Fruit fly (Drosophila melanogaster): ENCODE measurements around the gene Gr61a.
"Not testable (repeated sequence)": the region's sequence is repeated elsewhere in the genome, so short reads cannot be mapped to it uniquely, and the experiment has no call there.

Gene Gr61a

dm6 chr3L:851061-851460 lies 9.8 kb downstream of the Gr61a start, which contains the start of gene Dci:
Gene Dci (plus strand): TSS chr3L:851346.
- TF ChIP-seq Dll (optimal IDR thresholded peaks at IDR 0.05), result no peak
- no peak for TF ChIP-seq CG8478 (optimal IDR thresholded peaks at IDR 0.05)
- TF ChIP-seq psq (optimal IDR thresholded peaks at IDR 0.05), result no peak
- no peak for TF ChIP-seq EcR (GFP tag; optimal IDR thresholded peaks at IDR 0.05)
- no peak for TF ChIP-seq usp (GFP tag; optimal IDR thresholded peaks at IDR 0.05)
- TF ChIP-seq pan (optimal IDR thresholded peaks at IDR 0.05), result no peak

dm6 chr3L:852267-852666 lies 11.0 kb downstream of the Gr61a start:
- TF ChIP-seq Dll (optimal IDR thresholded peaks at IDR 0.05) (no peak), pan (optimal IDR thresholded peaks at IDR 0.05) (no peak), psq (optimal IDR thresholded peaks at IDR 0.05) (no peak)

dm6 chr3L:857063-858015 lies 16.1 kb downstream of the Gr61a start, which contains the start of gene dpr20:
Gene dpr20 (minus strand): TSS chr3L:857248.
- TF ChIP-seq Dll (optimal IDR thresholded peaks at IDR 0.05), result no peak
- TF ChIP-seq pan (optimal IDR thresholded peaks at IDR 0.05), result no peak
- no peak for TF ChIP-seq usp (GFP tag; optimal IDR thresholded peaks at IDR 0.05)
- TF ChIP-seq EcR (GFP tag; optimal IDR thresholded peaks at IDR 0.05), result no peak
- TF ChIP-seq psq (optimal IDR thresholded peaks at IDR 0.05), result no peak
- TF ChIP-seq CG8478 (optimal IDR thresholded peaks at IDR 0.05), result no peak

- not testable (repeated sequence) for TF ChIP-seq Dll, CG8478, psq (optimal IDR thresholded peaks at IDR 0.05)
Observed at dm6 chr3L:865096-865495, 23.8 kb downstream of the Gr61a start, which contains the start of gene CG12502. Gene CG12502 (plus strand): TSS chr3L:865396.

- TF ChIP-seq psq (optimal IDR thresholded peaks at IDR 0.05), result no peak
- no peak for TF ChIP-seq usp (GFP tag; optimal IDR thresholded peaks at IDR 0.05)
- TF ChIP-seq EcR (GFP tag; optimal IDR thresholded peaks at IDR 0.05), result no peak
- TF ChIP-seq Dll (optimal IDR thresholded peaks at IDR 0.05), result no peak
- no peak for TF ChIP-seq pan (optimal IDR thresholded peaks at IDR 0.05)
- TF ChIP-seq CG8478 (optimal IDR thresholded peaks at IDR 0.05), result no peak
Observed at dm6 chr3L:868800-869199, 27.5 kb downstream of the Gr61a start.

- TF ChIP-seq Dll (optimal IDR thresholded peaks at IDR 0.05) (no peak), EcR (GFP tag; optimal IDR thresholded peaks at IDR 0.05) (no peak), usp (GFP tag; optimal IDR thresholded peaks at IDR 0.05) (no peak), pan (optimal IDR thresholded peaks at IDR 0.05) (no peak), psq (optimal IDR thresholded peaks at IDR 0.05) (no peak), CG8478 (optimal IDR thresholded peaks at IDR 0.05) (no peak)
Observed at dm6 chr3L:871713-872112, 30.5 kb downstream of the Gr61a start, which contains the start of gene Usp10. Gene Usp10 (plus strand): TSS chr3L:871899.

dm6 chr3L:872389-872972 lies 31.2 kb downstream of the Gr61a start:
- TF ChIP-seq CG8478 (optimal IDR thresholded peaks at IDR 0.05) (no peak), EcR (GFP tag; optimal IDR thresholded peaks at IDR 0.05) (no peak)

- TF ChIP-seq pan (optimal IDR thresholded peaks at IDR 0.05) (no peak), Dll (optimal IDR thresholded peaks at IDR 0.05) (no peak), psq (optimal IDR thresholded peaks at IDR 0.05) (no peak), CG8478 (optimal IDR thresholded peaks at IDR 0.05) (no peak), EcR (GFP tag; optimal IDR thresholded peaks at IDR 0.05) (no peak), usp (GFP tag; optimal IDR thresholded peaks at IDR 0.05) (no peak)
Observed at dm6 chr3L:875416-876011, 34.3 kb downstream of the Gr61a start.

- TF ChIP-seq psq (optimal IDR thresholded peaks at IDR 0.05), result no peak
- no peak for TF ChIP-seq pan (optimal IDR thresholded peaks at IDR 0.05)
- no peak for TF ChIP-seq EcR (GFP tag; optimal IDR thresholded peaks at IDR 0.05)
- no peak for TF ChIP-seq Dll (optimal IDR thresholded peaks at IDR 0.05)
- TF ChIP-seq usp (GFP tag; optimal IDR thresholded peaks at IDR 0.05), result no peak
- TF ChIP-seq CG8478 (optimal IDR thresholded peaks at IDR 0.05), result no peak
Observed at dm6 chr3L:876087-876486, 34.8 kb downstream of the Gr61a start.

- no peak for TF ChIP-seq CG8478 (optimal IDR thresholded peaks at IDR 0.05)
- no peak for TF ChIP-seq EcR (GFP tag; optimal IDR thresholded peaks at IDR 0.05)
- no peak for TF ChIP-seq usp (GFP tag; optimal IDR thresholded peaks at IDR 0.05)
- TF ChIP-seq pan (optimal IDR thresholded peaks at IDR 0.05), result no peak
- TF ChIP-seq psq (optimal IDR thresholded peaks at IDR 0.05), result no peak
- TF ChIP-seq Dll (optimal IDR thresholded peaks at IDR 0.05), result no peak
Observed at dm6 chr3L:876656-877055, 35.4 kb downstream of the Gr61a start.

dm6 chr3L:880851-881250 lies 39.6 kb downstream of the Gr61a start:
- TF ChIP-seq pan (optimal IDR thresholded peaks at IDR 0.05) (no peak), Dll (optimal IDR thresholded peaks at IDR 0.05) (peak; percentile 51), EcR (GFP tag; optimal IDR thresholded peaks at IDR 0.05) (no peak), CG8478 (optimal IDR thresholded peaks at IDR 0.05) (no peak), usp (GFP tag; optimal IDR thresholded peaks at IDR 0.05) (no peak), psq (optimal IDR thresholded peaks at IDR 0.05) (no peak)

Measured in whole organism.